Fruit fly (Drosophila melanogaster) Kc167 (cell line): ENCODE data around the gene spn-F.

Experiments
- Myc ChIP-seq: fragments of >200 bp; optimal IDR thresholded peaks from 2 replicates; lab custom pipeline; 2017; ENCODE audit warnings: missing external identifiers
- Sin3A ChIP-seq: fragments of >200 bp; optimal IDR thresholded peaks from 2 replicates; lab custom pipeline; 2018; ENCODE audit warnings: missing external identifiers
- h ChIP-seq: fragments of >200 bp; optimal IDR thresholded peaks from 3 replicates; lab custom pipeline; 2018; ENCODE audit warnings: missing external identifiers
- ttk ChIP-seq: sonication (Bioruptor generic); optimal IDR thresholded peaks from 2 replicates; lab custom pipeline; 2017; ENCODE audit warnings: missing external identifiers

- no peak for TF ChIP-seq Myc (lab: Kevin White, UChicago)
- no peak for TF ChIP-seq Sin3A (lab: Kevin White, UChicago)
- no peak for TF ChIP-seq ttk (lab: Kevin White, UChicago)
- TF ChIP-seq h (lab: Kevin White, UChicago) = no peak
Observed at dm6 chr3R:31218214-31218876, 36.6 kb upstream of the spn-F start.
